Worm (Caenorhabditis elegans): ENCODE results near the gene Y50E8A.12.

The Y50E8A.12 gene

ce11 chrV:14746975-14747374, 37.0 kb downstream of the Y50E8A.12 start:
- TF ChIP-seq cog-1 (tag; optimal IDR thresholded peaks at IDR 0.05), result no peak
- no peak for TF ChIP-seq ref-1 (GFP tag; conservative IDR thresholded peaks at IDR 0.05)
- no peak for TF ChIP-seq tab-1 (GFP tag; IDR thresholded peaks at IDR 0.05)
- TF ChIP-seq T22C8.4 (GFP tag; IDR thresholded peaks at IDR 0.05), result no peak
- no peak for TF ChIP-seq klf-2 (GFP tag; conservative IDR thresholded peaks at IDR 0.05)
- TF ChIP-seq ztf-23 (GFP tag; IDR thresholded peaks at IDR 0.05), result no peak
- TF ChIP-seq ztf-29 (GFP tag; IDR thresholded peaks at IDR 0.05), result no peak
- no peak for TF ChIP-seq med-1 (GFP tag; optimal IDR thresholded peaks at IDR 0.05; ENCODE audit: insufficient read depth)
- no peak for TF ChIP-seq flt-1 (GFP tag; IDR thresholded peaks at IDR 0.05)

- no peak for TF ChIP-seq flt-1 (GFP tag; IDR thresholded peaks at IDR 0.05)
- no peak for TF ChIP-seq ztf-23 (GFP tag; IDR thresholded peaks at IDR 0.05)
- peak; percentile 67; the same call in 1 of the 2 replicates for TF ChIP-seq tab-1 (GFP tag; IDR thresholded peaks at IDR 0.05)
- TF ChIP-seq klf-2 (GFP tag; conservative IDR thresholded peaks at IDR 0.05), result 0 out of 2 replicates have a peak, but pooled peaks have one; percentile 11
- TF ChIP-seq ref-1 (GFP tag; conservative IDR thresholded peaks at IDR 0.05), result no peak
- TF ChIP-seq T22C8.4 (GFP tag; IDR thresholded peaks at IDR 0.05), result no peak
- no peak for TF ChIP-seq ztf-29 (GFP tag; IDR thresholded peaks at IDR 0.05)
Measured at ce11 chrV:14744824-14745223, 39.2 kb downstream of the Y50E8A.12 start.

ce11 chrV:14741233-14741632, 42.8 kb downstream of the Y50E8A.12 start, which contains the start of gene Y50E8A.6:
Gene Y50E8A.6, minus strand, starts transcription at chrV:14741333.
- no peak for TF ChIP-seq ref-1 (GFP tag; conservative IDR thresholded peaks at IDR 0.05)
- no peak for TF ChIP-seq tab-1 (GFP tag; IDR thresholded peaks at IDR 0.05)
- TF ChIP-seq ztf-23 (GFP tag; IDR thresholded peaks at IDR 0.05), result no peak
- TF ChIP-seq T22C8.4 (GFP tag; IDR thresholded peaks at IDR 0.05), result no peak
- no peak for TF ChIP-seq klf-2 (GFP tag; conservative IDR thresholded peaks at IDR 0.05)
- TF ChIP-seq flt-1 (GFP tag; IDR thresholded peaks at IDR 0.05), result no peak
- no peak for TF ChIP-seq ztf-29 (GFP tag; IDR thresholded peaks at IDR 0.05)

- no peak for TF ChIP-seq T22C8.4 (GFP tag; IDR thresholded peaks at IDR 0.05)
- TF ChIP-seq klf-2 (GFP tag; conservative IDR thresholded peaks at IDR 0.05), result no peak
- TF ChIP-seq tab-1 (GFP tag; IDR thresholded peaks at IDR 0.05), result no peak
- no peak for TF ChIP-seq cog-1 (tag; optimal IDR thresholded peaks at IDR 0.05)
- TF ChIP-seq med-1 (GFP tag; optimal IDR thresholded peaks at IDR 0.05; ENCODE audit: insufficient read depth), result no peak
- TF ChIP-seq flt-1 (GFP tag; IDR thresholded peaks at IDR 0.05), result no peak
- no peak for TF ChIP-seq ref-1 (GFP tag; conservative IDR thresholded peaks at IDR 0.05)
- TF ChIP-seq ztf-29 (GFP tag; IDR thresholded peaks at IDR 0.05), result no peak
- no peak for TF ChIP-seq ztf-23 (GFP tag; IDR thresholded peaks at IDR 0.05)
Measured at ce11 chrV:14736851-14737250, 47.2 kb downstream of the Y50E8A.12 start, which contains the start of gene Y50E8A.5. Gene Y50E8A.5, minus strand, starts transcription at chrV:14736951.

ce11 chrV:14734187-14734765, 49.7 kb downstream of the Y50E8A.12 start, which contains the start of gene unc-61:
Gene unc-61, minus strand, starts transcription at chrV:14734237.
- TF ChIP-seq ztf-29 (GFP tag; IDR thresholded peaks at IDR 0.05), result no peak

All from whole organism, midembryonic.